Fruit fly (Drosophila melanogaster): Measurements from ENCODE around the gene epsilonCOP.

Gene epsilonCOP

dm6 chr2L:6465497-6465896, 23.4 kb upstream of the epsilonCOP start, which contains the start of gene Rchy1 (continued):
- TF ChIP-seq CG8388 (GFP tag; optimal IDR thresholded peaks at IDR 0.05), result no peak
- TF ChIP-seq ab (GFP tag; optimal IDR thresholded peaks at IDR 0.05), result no peak
- TF ChIP-seq ham (GFP tag; IDR thresholded peaks at IDR 0.05), result no peak
- TF ChIP-seq tx (GFP tag; optimal IDR thresholded peaks at IDR 0.05), result no peak
- TF ChIP-seq CG18262 (tag; optimal IDR thresholded peaks at IDR 0.05), result no peak
- no peak for TF ChIP-seq ac (GFP tag; optimal IDR thresholded peaks at IDR 0.05)
- no peak for TF ChIP-seq Sox100B (GFP tag; optimal IDR thresholded peaks at IDR 0.05)
- no peak for TF ChIP-seq fd102C (GFP tag; optimal IDR thresholded peaks at IDR 0.05)
- TF ChIP-seq Scr (GFP tag; IDR thresholded peaks at IDR 0.05; ENCODE audit: partially characterized antibody), result no peak; the same call in 1 of the 2 replicates
- 0 out of 2 replicates have a peak, but pooled peaks have one; percentile 13 for TF ChIP-seq CG17328 (GFP tag; IDR thresholded peaks at IDR 0.05)
- no peak for TF ChIP-seq CG7357 (GFP tag; IDR thresholded peaks at IDR 0.05)
- no peak for TF ChIP-seq Hmx (GFP tag; optimal IDR thresholded peaks at IDR 0.05)
- TF ChIP-seq CG3065 (GFP tag; optimal IDR thresholded peaks at IDR 0.05), result no peak
- no peak for TF ChIP-seq CG8089 (GFP tag; optimal IDR thresholded peaks at IDR 0.05)
- no peak for TF ChIP-seq CG6254 (GFP tag; optimal IDR thresholded peaks at IDR 0.05)
- TF ChIP-seq CG9609 (GFP tag; optimal IDR thresholded peaks at IDR 0.05), result no peak
- TF ChIP-seq CG1024 (GFP tag; IDR thresholded peaks at IDR 0.05), result no peak
- no peak for TF ChIP-seq CG4360 (GFP tag; IDR thresholded peaks at IDR 0.05)
- no peak for TF ChIP-seq p53 (GFP tag; optimal IDR thresholded peaks at IDR 0.05)
- TF ChIP-seq CG1603 (tag; optimal IDR thresholded peaks at IDR 0.05), result peak; percentile 1
- no peak for TF ChIP-seq ERR (GFP tag; optimal IDR thresholded peaks at IDR 0.05)
- TF ChIP-seq wdn (GFP tag; IDR thresholded peaks at IDR 0.05), result no peak
- TF ChIP-seq CrebB (tag; optimal IDR thresholded peaks at IDR 0.05), result no peak
- TF ChIP-seq Spps (tag; optimal IDR thresholded peaks at IDR 0.05), result no peak
- peak; percentile 10 for TF ChIP-seq CG17912 (GFP tag; optimal IDR thresholded peaks at IDR 0.05)
- no peak for TF ChIP-seq Gug (GFP tag; IDR thresholded peaks at IDR 0.05)
- TF ChIP-seq sens-2 (GFP tag; IDR thresholded peaks at IDR 0.05), result 0 out of 2 replicates have a peak, but pooled peaks have one; percentile 17
- no peak for TF ChIP-seq disco-r (GFP tag; optimal IDR thresholded peaks at IDR 0.05)
- TF ChIP-seq Doc3 (GFP tag; IDR thresholded peaks at IDR 0.05; ENCODE audit: partially characterized antibody), result no peak
- TF ChIP-seq Bteb2 (GFP tag; optimal IDR thresholded peaks at IDR 0.05), result no peak
- TF ChIP-seq CG15073 (GFP tag; optimal IDR thresholded peaks at IDR 0.05), result no peak
- TF ChIP-seq CG30431 (GFP tag; optimal IDR thresholded peaks at IDR 0.05), result no peak
- no peak for TF ChIP-seq CG2199 (GFP tag; IDR thresholded peaks at IDR 0.05)
- no peak for TF ChIP-seq CG3163 (GFP tag; optimal IDR thresholded peaks at IDR 0.05)
- no peak for TF ChIP-seq CG9727 (GFP tag; optimal IDR thresholded peaks at IDR 0.05)
- TF ChIP-seq pho (GFP tag; optimal IDR thresholded peaks at IDR 0.05), result no peak
- peak; percentile 40 for TF ChIP-seq Hand (GFP tag; optimal IDR thresholded peaks at IDR 0.05)
- peak; percentile 21; the same call in 1 of the 3 replicates for TF ChIP-seq CG34422 (GFP tag; IDR thresholded peaks at IDR 0.05)
- TF ChIP-seq CG15514 (GFP tag; optimal IDR thresholded peaks at IDR 0.05), result peak; percentile 64
- TF ChIP-seq CG8478 (optimal IDR thresholded peaks at IDR 0.05), result no peak
- no peak for TF ChIP-seq knrl (GFP tag; IDR thresholded peaks at IDR 0.05; ENCODE audit: partially characterized antibody)
- TF ChIP-seq HLH4C (GFP tag; IDR thresholded peaks at IDR 0.05; ENCODE audit: partially characterized antibody), result no peak
- TF ChIP-seq CG7786 (GFP tag; optimal IDR thresholded peaks at IDR 0.05), result no peak
- TF ChIP-seq nmo (GFP tag; optimal IDR thresholded peaks at IDR 0.05), result no peak
- peak; percentile 3 for TF ChIP-seq Blimp-1 (GFP tag; optimal IDR thresholded peaks at IDR 0.05)
- TF ChIP-seq dmrt11E (tag; optimal IDR thresholded peaks at IDR 0.05), result no peak
- peak; percentile 49; the same call in 1 of the 2 replicates for TF ChIP-seq ato (GFP tag; IDR thresholded peaks at IDR 0.05; ENCODE audit: partially characterized antibody)
- TF ChIP-seq CG9437 (GFP tag; optimal IDR thresholded peaks at IDR 0.05), result no peak
- TF ChIP-seq CG6654 (GFP tag; optimal IDR thresholded peaks at IDR 0.05), result no peak
- no peak for TF ChIP-seq slou (GFP tag; optimal IDR thresholded peaks at IDR 0.05)
- no peak for TF ChIP-seq slbo (GFP tag; IDR thresholded peaks at IDR 0.05)
- TF ChIP-seq wek (GFP tag; optimal IDR thresholded peaks at IDR 0.05), result peak; percentile 49

All from whole organism, embryonic.